Worm (Caenorhabditis elegans) whole organism, late embryonic: ENCODE measurements around the gene cblc-1.

Source experiments
- ama-1 ChIP-seq: fragments of 150-350 bp; optimal IDR thresholded peaks from 2 replicates; lab custom pipeline; 2014
- che-1 ChIP-seq: sonication (generic microtip); optimal IDR thresholded peaks from 2 replicates; lab custom pipeline; 2016; ENCODE audit warnings: mild to moderate bottlenecking, missing genetic modification characterization, missing compliant biosample characterization
- hlh-6 ChIP-seq: sonication (generic microtip); optimal IDR thresholded peaks from 2 replicates; lab custom pipeline; 2016; ENCODE audit warnings: missing genotype, missing genetic modification characterization, missing compliant biosample characterization
- pqm-1 ChIP-seq: sonication (generic microtip); optimal IDR thresholded peaks from 2 replicates; lab custom pipeline; 2016; ENCODE audit warnings: missing genetic modification characterization, missing compliant biosample characterization
- sdc-2 ChIP-seq: sonication (generic microtip); optimal IDR thresholded peaks from 2 replicates; lab custom pipeline; 2016; ENCODE audit warnings: missing genotype, missing genetic modification characterization, missing compliant biosample characterization
- sox-4 ChIP-seq: sonication (generic microtip); optimal IDR thresholded peaks from 2 replicates; lab custom pipeline; 2017; ENCODE audit warnings: mild to moderate bottlenecking, missing genetic modification characterization, inconsistent platforms, missing compliant biosample characterization
- unc-55 ChIP-seq: sonication (generic microtip); optimal IDR thresholded peaks from 2 replicates; lab custom pipeline; 2017; ENCODE audit warnings: missing biosample characterization, missing genetic modification reagents, missing genetic modification characterization

DNA sequence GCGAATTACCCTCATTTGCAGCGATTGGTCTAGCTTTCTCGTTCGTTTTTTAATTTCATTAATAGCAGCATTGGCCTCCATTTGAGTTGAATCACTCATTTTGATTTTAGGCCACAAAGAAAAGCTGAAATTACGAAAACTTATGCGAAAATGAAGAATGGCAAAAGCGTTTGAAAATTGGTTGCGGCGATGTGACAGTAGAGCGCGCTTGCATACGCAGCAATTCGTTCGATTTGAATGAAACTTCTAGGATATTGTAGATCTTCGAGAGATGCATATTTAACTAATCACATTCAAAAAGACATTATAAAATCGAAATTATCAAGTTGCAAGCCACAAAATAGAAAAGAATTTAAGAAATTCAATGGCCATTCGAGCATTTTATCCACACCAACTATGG, 18.8 kb upstream of the cblc-1 start, which contains the start of gene ulp-2:
- no peak for TF ChIP-seq sox-4 (tag; lab: Kevin White, UChicago)
- TF ChIP-seq che-1 (tag; lab: Kevin White, UChicago) = no peak
- TF ChIP-seq sdc-2 (tag; lab: Kevin White, UChicago) = no peak
- no peak for TF ChIP-seq pqm-1 (tag; lab: Kevin White, UChicago)
- no peak for TF ChIP-seq ama-1 (lab: Kevin White, UChicago)
- TF ChIP-seq hlh-6 (tag; lab: Kevin White, UChicago) = no peak
- TF ChIP-seq unc-55 = no peak
